Fruit fly (Drosophila melanogaster) S2 (cell line): ENCODE results near the gene Gclm.

Experiments used
- CG8478 ChIP-seq: fragments of >200 bp; optimal IDR thresholded peaks from 2 replicates; lab custom pipeline; 2018
- CTCF ChIP-seq, 2 experiments: fragments of >200 bp; optimal IDR thresholded peaks; 2 replicates each; lab custom pipeline; 2018

DNA sequence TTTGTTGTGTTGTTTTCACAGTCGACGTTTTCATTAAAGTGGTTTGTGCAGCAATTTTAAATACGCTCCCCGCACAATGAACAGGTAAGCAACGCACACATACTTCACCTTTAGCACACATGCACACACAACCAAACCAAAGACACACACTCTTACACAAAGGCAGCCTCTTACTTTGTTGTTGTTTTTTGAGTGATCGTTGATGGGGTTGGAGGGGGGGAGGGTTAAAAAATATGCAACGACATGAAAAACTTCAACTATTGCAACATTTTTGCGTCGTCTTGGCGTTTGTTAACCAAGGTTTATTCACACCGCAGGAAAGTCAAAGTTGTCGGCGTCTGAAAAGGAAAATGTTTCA, 18.4 kb downstream of the Gclm start:
- TF ChIP-seq CTCF (optimal IDR thresholded peaks at IDR 0.05; lab: Kevin White, UChicago) (no peak), CG8478 (lab: Kevin White, UChicago) (no peak)
